Worm (Caenorhabditis elegans) whole organism, dauer: ENCODE measurements around the gene wrt-5.

Experiments used
- unc-62 ChIP-seq: sonication (generic microtip); optimal IDR thresholded peaks from 2 replicates; lab custom pipeline; 2017; ENCODE audit warnings: missing biosample characterization, missing genetic modification reagents, missing genetic modification characterization

Gene wrt-5

ce11 chrIV:4068480-4068879, 17.0 kb upstream of the wrt-5 start, which contains the start of gene fbxb-55:
fbxb-55 (plus strand) TSS chrIV:4068780.
- no peak for TF ChIP-seq unc-62 (GFP tag; lab: Kevin White, UChicago)

ce11 chrIV:4067336-4067735, 15.9 kb upstream of the wrt-5 start:
- no peak for TF ChIP-seq unc-62 (GFP tag; lab: Kevin White, UChicago)

- no peak for TF ChIP-seq unc-62 (GFP tag; lab: Kevin White, UChicago)
Observed at ce11 chrIV:4063573-4063972, 12.1 kb upstream of the wrt-5 start, which contains the start of gene ilys-6. ilys-6 (minus strand) TSS chrIV:4063673.

ce11 chrIV:4055297-4055696, 3.9 kb upstream of the wrt-5 start:
- no peak for TF ChIP-seq unc-62 (GFP tag; lab: Kevin White, UChicago)

- no peak for TF ChIP-seq unc-62 (GFP tag; lab: Kevin White, UChicago)
Observed at ce11 chrIV:4053405-4053804, 2.0 kb upstream of the wrt-5 start.

- no peak for TF ChIP-seq unc-62 (GFP tag; lab: Kevin White, UChicago)
Observed at ce11 chrIV:4052274-4052673, 835 bp upstream of the wrt-5 start.

- TF ChIP-seq unc-62 (GFP tag; lab: Kevin White, UChicago), result no peak
Observed at ce11 chrIV:4049398-4049998, 1.9 kb downstream of the wrt-5 start, which contains the start of gene pcn-1. pcn-1 (minus strand) TSS chrIV:4049448.

- TF ChIP-seq unc-62 (GFP tag; lab: Kevin White, UChicago), result no peak
Observed at ce11 chrIV:4047628-4048027, 3.8 kb downstream of the wrt-5 start.

ce11 chrIV:4042274-4042673, 9.2 kb downstream of the wrt-5 start, which contains the start of gene cdc-73:
cdc-73 (plus strand) TSS chrIV:4042575.
- no peak for TF ChIP-seq unc-62 (GFP tag; lab: Kevin White, UChicago)

- no peak for TF ChIP-seq unc-62 (GFP tag; lab: Kevin White, UChicago)
Observed at ce11 chrIV:4041006-4041405, 10.4 kb downstream of the wrt-5 start.

- TF ChIP-seq unc-62 (GFP tag; lab: Kevin White, UChicago), result no peak
Observed at ce11 chrIV:4039984-4040383, 11.5 kb downstream of the wrt-5 start, which contains the start of gene F35F11.2. F35F11.2 (plus strand) TSS chrIV:4040284.

ce11 chrIV:4034883-4035282, 16.6 kb downstream of the wrt-5 start, which contains the start of gene hlh-30:
hlh-30 (minus strand) TSS chrIV:4034951.
- TF ChIP-seq unc-62 (GFP tag; lab: Kevin White, UChicago), result no peak

ce11 chrIV:4033490-4033889, 17.9 kb downstream of the wrt-5 start:
- no peak for TF ChIP-seq unc-62 (GFP tag; lab: Kevin White, UChicago)

ce11 chrIV:4032350-4032749, 19.1 kb downstream of the wrt-5 start:
- no peak for TF ChIP-seq unc-62 (GFP tag; lab: Kevin White, UChicago)

ce11 chrIV:4030917-4031599, 20.4 kb downstream of the wrt-5 start:
- no peak for TF ChIP-seq unc-62 (GFP tag; lab: Kevin White, UChicago)

- no peak for TF ChIP-seq unc-62 (GFP tag; lab: Kevin White, UChicago)
Observed at ce11 chrIV:4029288-4029687, 22.2 kb downstream of the wrt-5 start.

- TF ChIP-seq unc-62 (GFP tag; lab: Kevin White, UChicago), result no peak
Observed at ce11 chrIV:4028177-4028576, 23.3 kb downstream of the wrt-5 start.
